Fruit fly (Drosophila melanogaster) whole organism, prepupa: Measurements from ENCODE around the gene firl.

ENCODE experiments used
- Blimp-1 ChIP-seq: fragments of 200-800 bp; sonication (Bioruptor generic); optimal IDR thresholded peaks from 3 replicates; lab custom pipeline; 2017; ENCODE audit warnings: missing biosample characterization, missing genetic modification characterization, mild to moderate bottlenecking, moderate library complexity, missing genetic modification reagents
- CG34406 ChIP-seq: fragments of 200-800 bp; sonication (Bioruptor generic); optimal IDR thresholded peaks from 3 replicates; lab custom pipeline; 2016; ENCODE audit warnings: missing biosample characterization, missing genetic modification characterization
- CG6163 ChIP-seq: fragments of 200-800 bp; sonication (Bioruptor generic); IDR thresholded peaks from 3 replicates; pipeline ENCODE4 v1.3.6; 2022; ENCODE audit warnings: missing biosample characterization, missing genetic modification characterization
- CG6276 ChIP-seq: fragments of 200-800 bp; sonication (Bioruptor generic); optimal IDR thresholded peaks from 2 replicates; lab custom pipeline; 2017; ENCODE audit warnings: missing biosample characterization, mild to moderate bottlenecking, missing genetic modification characterization
- CG8119 ChIP-seq: fragments of 200-800 bp; sonication (Bioruptor generic); IDR thresholded peaks from 3 replicates; pipeline ENCODE4 v1.3.6; 2022; ENCODE audit warnings: missing biosample characterization, missing genetic modification characterization
- Hr39 ChIP-seq: fragments of 200-800 bp; sonication (Bioruptor generic); optimal IDR thresholded peaks from 2 replicates; lab custom pipeline; 2016; ENCODE audit warnings: missing biosample characterization, missing genetic modification characterization
- OdsH ChIP-seq: fragments of 200-800 bp; sonication (Bioruptor generic); optimal IDR thresholded peaks from 3 replicates; lab custom pipeline; 2016; ENCODE audit warnings: missing biosample characterization, missing genetic modification characterization
- Smox ChIP-seq: fragments of 200-800 bp; sonication (Bioruptor generic); optimal IDR thresholded peaks from 3 replicates; lab custom pipeline; 2016; ENCODE audit warnings: missing biosample characterization, missing genetic modification characterization
- Sox14 ChIP-seq: fragments of 200-800 bp; sonication (Bioruptor generic); optimal IDR thresholded peaks from 3 replicates; lab custom pipeline; 2016; ENCODE audit warnings: missing biosample characterization, missing genetic modification characterization
- acj6 ChIP-seq: fragments of 200-800 bp; sonication (Bioruptor generic); optimal IDR thresholded peaks from 3 replicates; lab custom pipeline; 2016; ENCODE audit warnings: missing biosample characterization, missing genetic modification characterization
- cyc ChIP-seq: fragments of 200-800 bp; sonication (Bioruptor generic); optimal IDR thresholded peaks from 3 replicates; lab custom pipeline; 2016; ENCODE audit warnings: missing biosample characterization, missing genetic modification characterization
- dac ChIP-seq: fragments of 200-800 bp; sonication (Bioruptor generic); optimal IDR thresholded peaks from 2 replicates; lab custom pipeline; 2017; ENCODE audit warnings: missing biosample characterization, mild to moderate bottlenecking, missing genetic modification characterization
- pdm3 ChIP-seq: fragments of 200-800 bp; sonication (Bioruptor generic); optimal IDR thresholded peaks from 3 replicates; lab custom pipeline; 2016; ENCODE audit warnings: missing biosample characterization, missing genetic modification characterization
- ss ChIP-seq, 2 experiments: fragments of 200-800 bp; sonication (Bioruptor generic); optimal IDR thresholded peaks; 2 replicates in 1 of 2; 3 replicates in 1 of 2; lab custom pipeline; 2017 to 2018; ENCODE audit warnings: mild to moderate bottlenecking in 2 of 2, missing biosample characterization in 2 of 2, missing genetic modification characterization in 2 of 2, moderate library complexity in 1 of 2

DNA sequence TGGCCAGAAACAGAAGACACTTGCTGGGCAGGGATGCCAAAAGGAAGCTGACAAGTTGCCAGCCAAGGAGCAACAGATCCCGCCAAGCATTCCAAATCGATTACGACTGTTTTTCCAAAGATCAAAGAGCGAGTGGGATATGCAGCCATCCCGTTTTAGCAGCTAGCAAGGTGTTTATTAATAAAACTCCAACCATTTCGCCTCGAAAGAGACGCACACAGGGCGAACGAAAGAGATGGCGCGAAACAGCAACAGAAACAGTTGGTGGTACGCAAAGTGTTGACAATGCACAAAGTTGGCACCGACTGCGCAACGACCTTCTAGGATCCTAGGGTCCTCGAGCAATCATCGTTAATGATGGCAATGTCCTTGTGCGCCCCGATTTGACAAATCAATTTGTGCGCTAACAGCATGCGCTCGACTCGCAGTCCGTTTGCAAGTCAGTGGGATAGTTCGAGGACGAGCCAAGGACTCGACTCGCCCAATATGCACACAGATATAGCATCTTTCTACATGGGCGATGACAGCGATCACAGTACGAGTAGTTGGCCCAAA lies 13.3 kb upstream of the firl start:
- TF ChIP-seq CG8119 (GFP tag; lab: Robert Waterston, UW): no peak
- TF ChIP-seq ss (GFP tag; optimal IDR thresholded peaks at IDR 0.05; lab: Kevin White, UChicago): no peak
- TF ChIP-seq Smox (GFP tag; lab: Kevin White, UChicago): no peak
- TF ChIP-seq Blimp-1: no peak
- TF ChIP-seq acj6 (GFP tag; lab: Kevin White, UChicago): no peak
- no peak for TF ChIP-seq dac (GFP tag; lab: Kevin White, UChicago)
- TF ChIP-seq Hr39: no peak
- TF ChIP-seq Sox14 (GFP tag; lab: Kevin White, UChicago): no peak
- no peak for TF ChIP-seq OdsH (GFP tag; lab: Kevin White, UChicago)
- no peak for TF ChIP-seq CG6276 (GFP tag; lab: Kevin White, UChicago)
- TF ChIP-seq CG6163 (GFP tag; lab: Robert Waterston, UW): no peak
- no peak for TF ChIP-seq cyc
- no peak for TF ChIP-seq CG34406 (GFP tag; lab: Kevin White, UChicago)
- TF ChIP-seq pdm3 (GFP tag; lab: Kevin White, UChicago): no peak
